Worm (Caenorhabditis elegans) whole organism, young adult: ENCODE data around the gene ltd-1.

ENCODE experiments used
- C17E4.6 ChIP-seq: fragments of 200-800 bp; sonication (Bioruptor generic); IDR thresholded peaks from 2 replicates; pipeline ENCODE4 v1.3.6; 2022; ENCODE audit warnings: missing genetic modification reagents, missing genetic modification characterization, missing compliant biosample characterization
- D2030.7 ChIP-seq: fragments of 200-800 bp; sonication (Bioruptor generic); IDR thresholded peaks from 2 replicates; pipeline ENCODE4 v1.3.6; 2022; ENCODE audit warnings: missing genetic modification reagents, missing genetic modification characterization, missing compliant biosample characterization
- F22D6.2 ChIP-seq: sonication (generic microtip); optimal IDR thresholded peaks from 2 replicates; lab custom pipeline; 2016; ENCODE audit warnings: mild to moderate bottlenecking, missing genetic modification characterization, missing compliant biosample characterization
- F33H1.4 ChIP-seq: fragments of 200-800 bp; sonication (Bioruptor generic); IDR thresholded peaks from 2 replicates; pipeline ENCODE4 v1.3.6; 2022; ENCODE audit warnings: missing genetic modification reagents, missing genetic modification characterization, missing compliant biosample characterization
- F39B2.1 ChIP-seq: fragments of 200-800 bp; sonication (Bioruptor generic); IDR thresholded peaks from 2 replicates; pipeline ENCODE4 v1.3.6; 2022; ENCODE audit warnings: missing genetic modification reagents, missing genetic modification characterization, missing compliant biosample characterization
- F57A8.1 ChIP-seq: fragments of 200-800 bp; sonication (Bioruptor generic); optimal IDR thresholded peaks from 2 replicates; lab custom pipeline; 2018; ENCODE audit warnings: mild to moderate bottlenecking, missing genetic modification characterization, moderate library complexity, missing compliant biosample characterization
- F57C9.4 ChIP-seq: sonication (generic microtip); optimal IDR thresholded peaks from 2 replicates; lab custom pipeline; 2017; ENCODE audit warnings: mild to moderate bottlenecking, missing genetic modification characterization, missing compliant biosample characterization
- Y53F4B.3 ChIP-seq: fragments of 200-800 bp; sonication (Bioruptor generic); IDR thresholded peaks from 2 replicates; pipeline ENCODE4 v1.3.6; 2022; ENCODE audit warnings: missing genetic modification reagents, missing genetic modification characterization, missing compliant biosample characterization
- ZK185.1 ChIP-seq: sonication (generic microtip); optimal IDR thresholded peaks from 2 replicates; lab custom pipeline; 2016; ENCODE audit warnings: mild to moderate bottlenecking, missing genetic modification characterization, missing compliant biosample characterization; ENCODE audit not compliant: poor library complexity, severe bottlenecking
- akir-1 ChIP-seq: fragments of 200-800 bp; sonication (Bioruptor generic); optimal IDR thresholded peaks from 2 replicates; lab custom pipeline; 2018; ENCODE audit warnings: mild to moderate bottlenecking, missing genetic modification characterization, moderate library complexity, missing compliant biosample characterization
- atf-7 ChIP-seq: sonication (generic microtip); optimal IDR thresholded peaks from 2 replicates; lab custom pipeline; 2017; ENCODE audit warnings: mild to moderate bottlenecking, missing genetic modification characterization, missing compliant biosample characterization
- athp-1 ChIP-seq: sonication (generic microtip); optimal IDR thresholded peaks from 2 replicates; lab custom pipeline; 2017; ENCODE audit warnings: mild to moderate bottlenecking, missing genetic modification characterization, missing compliant biosample characterization
- attf-3 ChIP-seq: fragments of 200-800 bp; sonication (Bioruptor generic); conservative IDR thresholded peaks from 2 replicates; pipeline ENCODE4 v1.3.6; 2022; ENCODE audit warnings: missing genetic modification reagents, missing genetic modification characterization, missing compliant biosample characterization
- attf-6 ChIP-seq: fragments of 200-800 bp; sonication (Bioruptor generic); IDR thresholded peaks from 2 replicates; pipeline ENCODE4 v1.3.6; 2022; ENCODE audit warnings: missing genetic modification reagents, missing genetic modification characterization, missing compliant biosample characterization
- bed-1 ChIP-seq: fragments of 200-800 bp; sonication (Bioruptor generic); IDR thresholded peaks from 2 replicates; pipeline ENCODE4 v1.3.6; 2022; ENCODE audit warnings: missing genetic modification reagents, missing genetic modification characterization, missing compliant biosample characterization
- bed-2 ChIP-seq: fragments of 200-800 bp; sonication (Bioruptor generic); IDR thresholded peaks from 2 replicates; pipeline ENCODE4 v1.3.6; 2022; ENCODE audit warnings: missing genetic modification reagents, missing genetic modification characterization, missing compliant biosample characterization
- cebp-2 ChIP-seq: fragments of 200-800 bp; sonication (Bioruptor generic); IDR thresholded peaks from 2 replicates; pipeline ENCODE4 v1.3.6; 2022; ENCODE audit warnings: missing genetic modification characterization, missing compliant biosample characterization
- ceh-100 ChIP-seq: fragments of 200-800 bp; sonication (Bioruptor generic); IDR thresholded peaks from 2 replicates; pipeline ENCODE4 v1.3.6; 2022; ENCODE audit warnings: missing genetic modification reagents, missing genetic modification characterization, missing compliant biosample characterization
- ceh-27 ChIP-seq: fragments of 200-800 bp; sonication (Bioruptor generic); optimal IDR thresholded peaks from 2 replicates; lab custom pipeline; 2018; ENCODE audit warnings: mild to moderate bottlenecking, missing genetic modification characterization, moderate library complexity, missing compliant biosample characterization
- dox-1 ChIP-seq: fragments of 200-800 bp; sonication (Bioruptor generic); IDR thresholded peaks from 2 replicates; pipeline ENCODE4 v1.3.6; 2022; ENCODE audit warnings: missing genetic modification reagents, missing genetic modification characterization, missing compliant biosample characterization
- efl-1 ChIP-seq: fragments of 150-350 bp; optimal IDR thresholded peaks from 2 replicates; lab custom pipeline; 2014; ENCODE audit warnings: missing biosample characterization, missing genetic modification reagents, missing genetic modification characterization
- egrh-3 ChIP-seq: fragments of 200-800 bp; sonication (Bioruptor generic); IDR thresholded peaks from 2 replicates; pipeline ENCODE4 v1.3.6; 2022; ENCODE audit warnings: missing genetic modification reagents, missing genetic modification characterization, missing compliant biosample characterization
- ekl-4 ChIP-seq: fragments of 200-800 bp; sonication (Bioruptor generic); IDR thresholded peaks from 2 replicates; pipeline ENCODE4 v1.3.6; 2022; ENCODE audit warnings: missing genetic modification reagents, missing genetic modification characterization, missing compliant biosample characterization
- ets-4 ChIP-seq: fragments of 200-800 bp; sonication (Bioruptor generic); optimal IDR thresholded peaks from 2 replicates; lab custom pipeline; 2018; ENCODE audit warnings: mild to moderate bottlenecking, missing genetic modification characterization, missing compliant biosample characterization
- hlh-12 ChIP-seq: sonication (generic microtip); optimal IDR thresholded peaks from 2 replicates; lab custom pipeline; 2016; ENCODE audit warnings: missing genetic modification characterization, missing compliant biosample characterization
- hmg-1.2 ChIP-seq: fragments of 200-800 bp; sonication (Bioruptor generic); IDR thresholded peaks from 2 replicates; pipeline ENCODE4 v1.3.6; 2022; ENCODE audit warnings: missing genetic modification reagents, missing genetic modification characterization, missing compliant biosample characterization
- hmg-20 ChIP-seq: fragments of 200-800 bp; sonication (Bioruptor generic); IDR thresholded peaks from 2 replicates; pipeline ENCODE4 v1.3.6; 2022; ENCODE audit warnings: missing genetic modification reagents, missing genetic modification characterization, missing compliant biosample characterization
- hrde-1 ChIP-seq: sonication (generic microtip); optimal IDR thresholded peaks from 2 replicates; lab custom pipeline; 2016; ENCODE audit warnings: missing genetic modification characterization, mild to moderate bottlenecking, missing compliant biosample characterization, moderate library complexity, missing genotype, missing genetic modification reagents, borderline replicate concordance
- lin-35 ChIP-seq, 3 experiments: fragments of 150-350 bp in 2 of 3; sonication (generic microtip) in 1 of 3; optimal IDR thresholded peaks; 2 replicates each; lab custom pipeline; 2014 to 2018; ENCODE audit warnings: missing biosample characterization in 3 of 3, missing genetic modification characterization in 3 of 3, missing genetic modification reagents in 3 of 3
- lin-40 ChIP-seq: sonication (generic microtip); optimal IDR thresholded peaks from 2 replicates; lab custom pipeline; 2016; ENCODE audit warnings: missing genetic modification characterization, mild to moderate bottlenecking, missing compliant biosample characterization, missing genotype, missing genetic modification reagents
- lsl-1 ChIP-seq: fragments of 200-800 bp; sonication (Bioruptor generic); optimal IDR thresholded peaks from 2 replicates; lab custom pipeline; 2018; ENCODE audit warnings: mild to moderate bottlenecking, missing genetic modification characterization, moderate library complexity, missing compliant biosample characterization
- mcd-1 ChIP-seq: fragments of 200-800 bp; sonication (Bioruptor generic); IDR thresholded peaks from 2 replicates; pipeline ENCODE4 v1.3.6; 2022; ENCODE audit warnings: missing genetic modification reagents, missing genetic modification characterization, missing compliant biosample characterization
- mes-4 ChIP-seq: sonication (generic microtip); optimal IDR thresholded peaks from 2 replicates; lab custom pipeline; 2016; ENCODE audit warnings: missing genotype, missing genetic modification characterization, missing compliant biosample characterization
- nfya-2 ChIP-seq: fragments of 200-800 bp; sonication (Bioruptor generic); IDR thresholded peaks from 2 replicates; pipeline ENCODE4 v1.3.6; 2022; ENCODE audit warnings: missing genetic modification reagents, missing genetic modification characterization, missing compliant biosample characterization
- nhr-120 ChIP-seq: fragments of 200-800 bp; sonication (Bioruptor generic); IDR thresholded peaks from 2 replicates; pipeline ENCODE4 v1.3.6; 2022; ENCODE audit warnings: missing genetic modification characterization, missing compliant biosample characterization
- nhr-179 ChIP-seq: sonication (generic microtip); optimal IDR thresholded peaks from 2 replicates; lab custom pipeline; 2016; ENCODE audit warnings: mild to moderate bottlenecking, missing genetic modification characterization, missing compliant biosample characterization
- snpc-1.3 ChIP-seq: sonication (generic microtip); optimal IDR thresholded peaks from 2 replicates; lab custom pipeline; 2017; ENCODE audit warnings: missing genetic modification characterization, mild to moderate bottlenecking, missing compliant biosample characterization, antibody characterized with exemption, moderate library complexity, missing genotype, missing genetic modification reagents; ENCODE audit not compliant: insufficient read depth
- somi-1 ChIP-seq: fragments of 200-800 bp; sonication (Bioruptor generic); optimal IDR thresholded peaks from 2 replicates; lab custom pipeline; 2018; ENCODE audit warnings: mild to moderate bottlenecking, missing genetic modification characterization, missing compliant biosample characterization
- tbp1 ChIP-seq: fragments of 200-800 bp; sonication (Bioruptor generic); optimal IDR thresholded peaks from 2 replicates; lab custom pipeline; 2018; ENCODE audit warnings: mild to moderate bottlenecking, missing genetic modification characterization, missing compliant biosample characterization
- tlf-1 ChIP-seq: fragments of 200-800 bp; sonication (Bioruptor generic); optimal IDR thresholded peaks from 2 replicates; lab custom pipeline; 2018; ENCODE audit warnings: mild to moderate bottlenecking, missing genetic modification characterization, missing compliant biosample characterization
- xnd-1 ChIP-seq: sonication (generic microtip); optimal IDR thresholded peaks from 2 replicates; lab custom pipeline; 2016; ENCODE audit warnings: missing genotype, missing genetic modification reagents, missing genetic modification characterization, missing compliant biosample characterization
- zfh-2 ChIP-seq: fragments of 200-800 bp; sonication (Bioruptor generic); conservative IDR thresholded peaks from 2 replicates; pipeline ENCODE4 v1.3.6; 2022; ENCODE audit warnings: missing genetic modification reagents, missing genetic modification characterization, missing compliant biosample characterization
- ztf-25 ChIP-seq: fragments of 200-800 bp; sonication (Bioruptor generic); IDR thresholded peaks from 2 replicates; pipeline ENCODE4 v1.3.6; 2022; ENCODE audit warnings: missing genetic modification reagents, missing genetic modification characterization, missing compliant biosample characterization

ltd-1 gene

ce11 chrII:8116159-8116558 is 23.6 kb upstream of the ltd-1 start, which contains the start of gene unc-105:
Gene unc-105, plus strand, starts transcription at chrII:8116459.
- no peak for TF ChIP-seq dox-1
- no peak for TF ChIP-seq cebp-2 (GFP tag; lab: Robert Waterston, UW)
- TF ChIP-seq tlf-1 (GFP tag; lab: Kevin White, UChicago) = no peak
- TF ChIP-seq ekl-4 (GFP tag; lab: Robert Waterston, UW) = no peak
- TF ChIP-seq ets-4 = no peak
- no peak for TF ChIP-seq somi-1 (GFP tag; lab: Kevin White, UChicago)
- TF ChIP-seq bed-1 (GFP tag; lab: Robert Waterston, UW) = no peak
- no peak for TF ChIP-seq hrde-1 (tag; lab: Kevin White, UChicago)
- TF ChIP-seq C17E4.6 = no peak
- TF ChIP-seq efl-1 (GFP tag; lab: Kevin White, UChicago) = no peak
- TF ChIP-seq egrh-3 (GFP tag; lab: Robert Waterston, UW) = no peak

ce11 chrII:8112063-8112462 is 19.5 kb upstream of the ltd-1 start, which contains the start of gene lron-4:
Gene lron-4, minus strand, starts transcription at chrII:8112163.
- no peak for TF ChIP-seq nfya-2 (GFP tag; lab: Robert Waterston, UW)
- TF ChIP-seq ceh-27 (GFP tag; lab: Kevin White, UChicago) = no peak
- TF ChIP-seq lin-35 (GFP tag; optimal IDR thresholded peaks at IDR 0.05; lab: Kevin White, UChicago) = no peak
- no peak for TF ChIP-seq F33H1.4 (GFP tag; lab: Robert Waterston, UW)
- no peak for TF ChIP-seq akir-1
- TF ChIP-seq hmg-20 (GFP tag; lab: Robert Waterston, UW) = no peak
- TF ChIP-seq F57C9.4 = no peak
- TF ChIP-seq C17E4.6 = no peak
- no peak for TF ChIP-seq mes-4
- TF ChIP-seq D2030.7 (GFP tag; lab: Robert Waterston, UW) = no peak
- no peak for TF ChIP-seq tbp1 (GFP tag; lab: Kevin White, UChicago)
- no peak for TF ChIP-seq F22D6.2 (tag; lab: Kevin White, UChicago)
- TF ChIP-seq, all 124 proteins: peak for 0

- peak; percentile 49 for TF ChIP-seq F57C9.4
- TF ChIP-seq tbp1 (GFP tag; lab: Kevin White, UChicago) = peak; percentile 96
- no peak for TF ChIP-seq lin-40
- TF ChIP-seq athp-1 (tag; lab: Kevin White, UChicago) = no peak
- peak; percentile 92 for TF ChIP-seq snpc-1.3 (tag; lab: Kevin White, UChicago)
- peak; percentile 69 for TF ChIP-seq hmg-1.2 (GFP tag; lab: Robert Waterston, UW)
- TF ChIP-seq ets-4 = peak; percentile 91
- peak; percentile 96 for TF ChIP-seq ztf-25 (GFP tag; lab: Robert Waterston, UW)
- TF ChIP-seq atf-7 (tag; lab: Kevin White, UChicago) = peak; percentile 91
- no peak for TF ChIP-seq dox-1
- TF ChIP-seq hrde-1 (tag; lab: Kevin White, UChicago) = peak; percentile 80
- no peak for TF ChIP-seq mcd-1 (GFP tag; lab: Robert Waterston, UW)
- TF ChIP-seq ceh-100 = peak; percentile 75
- no peak for TF ChIP-seq xnd-1 (tag; lab: Kevin White, UChicago)
- no peak for TF ChIP-seq nhr-120 (GFP tag; lab: Robert Waterston, UW)
- peak; percentile 64 for TF ChIP-seq tlf-1 (GFP tag; lab: Kevin White, UChicago)
- peak; percentile 51; the same call in 1 of the 2 replicates for TF ChIP-seq attf-6 (GFP tag; lab: Robert Waterston, UW)
- TF ChIP-seq ZK185.1 (tag; lab: Kevin White, UChicago) = peak; percentile 80
- TF ChIP-seq bed-2 (GFP tag; lab: Robert Waterston, UW) = no peak
- no peak for TF ChIP-seq lsl-1 (GFP tag; lab: Kevin White, UChicago)
- TF ChIP-seq F39B2.1 (GFP tag; lab: Robert Waterston, UW) = peak; percentile 58; the same call in 1 of the 2 replicates
- peak; percentile 88; the same call in 1 of the 2 replicates for TF ChIP-seq cebp-2 (GFP tag; lab: Robert Waterston, UW)
- TF ChIP-seq hlh-12 (tag; lab: Kevin White, UChicago) = peak; percentile 68
- no peak for TF ChIP-seq zfh-2 (GFP tag; lab: Robert Waterston, UW)
- TF ChIP-seq somi-1 (GFP tag; lab: Kevin White, UChicago) = peak; percentile 70
- no peak for TF ChIP-seq Y53F4B.3 (GFP tag; lab: Robert Waterston, UW)
- TF ChIP-seq nhr-179 = peak; percentile 67
- TF ChIP-seq F57A8.1 (GFP tag; lab: Kevin White, UChicago) = peak; percentile 93
- TF ChIP-seq attf-3 (GFP tag; lab: Robert Waterston, UW) = peak; percentile 61
These were observed 14.6 kb upstream of the ltd-1 start, which contains the start of the genes chst-1 and C41C4.9 for ce11 chrII:8106921-8107695. Gene chst-1, minus strand, starts transcription at chrII:8106971. Gene C41C4.9, plus strand, starts transcription at chrII:8107645.
